Fruit fly (Drosophila melanogaster) whole organism: ENCODE results near the gene daed.

ENCODE experiments used
- CG8478 ChIP-seq: fragments of >200 bp; optimal IDR thresholded peaks from 2 replicates; lab custom pipeline; 2018; ENCODE audit warnings: inconsistent platforms
- Dll ChIP-seq: fragments of >200 bp; optimal IDR thresholded peaks from 2 replicates; lab custom pipeline; 2017
- EcR ChIP-seq, 2 experiments: fragments of >200 bp; optimal IDR thresholded peaks; 2 replicates each; lab custom pipeline; 2017; ENCODE audit warnings: missing biosample characterization in 2 of 2, missing genetic modification characterization in 2 of 2, missing genetic modification reagents in 2 of 2
- pan ChIP-seq: fragments of >200 bp; optimal IDR thresholded peaks from 2 replicates; lab custom pipeline; 2017
- usp ChIP-seq: fragments of >200 bp; optimal IDR thresholded peaks from 2 replicates; lab custom pipeline; 2017; ENCODE audit warnings: missing biosample characterization, missing genetic modification characterization, mixed read lengths

DNA sequence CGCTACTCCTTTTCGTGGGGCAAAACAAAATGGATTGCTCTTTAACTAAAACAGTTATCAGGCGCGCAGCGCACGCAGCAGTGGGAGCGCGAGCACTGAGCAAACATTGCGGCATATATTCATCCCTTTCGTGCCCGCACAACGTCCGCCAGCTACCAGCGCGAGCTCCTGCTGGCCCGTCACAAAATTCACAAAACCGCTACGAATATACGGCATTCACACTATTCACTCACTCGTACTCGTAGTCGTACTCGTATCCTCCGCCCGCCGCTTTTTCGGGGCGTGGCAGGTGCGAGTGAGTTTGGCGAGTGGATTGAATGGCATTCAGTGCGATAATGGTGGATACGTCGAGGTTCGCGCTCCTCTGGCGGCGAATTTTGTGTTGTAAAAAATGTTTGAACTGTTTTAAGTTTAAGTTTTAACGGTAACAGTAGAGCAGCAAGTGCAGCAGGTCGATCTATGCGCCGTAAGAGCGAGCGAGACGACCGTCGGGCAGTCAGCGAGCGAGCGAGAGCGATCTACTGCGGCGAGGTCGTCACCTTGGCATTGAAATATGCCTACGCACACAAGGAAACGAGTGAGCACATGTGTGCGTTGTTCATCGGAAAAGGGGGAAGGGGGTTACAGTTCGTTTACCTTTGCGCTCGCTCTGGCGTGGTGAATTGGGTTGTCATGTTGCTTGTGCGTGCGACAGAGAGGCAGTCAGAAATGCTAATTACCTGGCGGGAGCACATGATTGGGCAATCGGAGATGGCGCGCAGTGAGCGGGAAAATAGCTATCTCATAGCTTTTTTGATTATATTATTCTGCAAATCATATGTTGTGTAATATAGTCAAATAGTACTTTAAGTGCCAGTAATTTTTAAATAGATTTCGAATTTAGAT is 19.3 kb downstream of the daed start:
- TF ChIP-seq Dll (peak; percentile 87), usp (GFP tag; lab: Kevin White, UChicago) (no peak), pan (lab: Kevin White, UChicago) (no peak), EcR (GFP tag; optimal IDR thresholded peaks at IDR 0.05; lab: Kevin White, UChicago) (peak; percentile 100), CG8478 (lab: Kevin White, UChicago) (peak; percentile 33)
